Worm (Caenorhabditis elegans) whole organism, L4 larva: ENCODE data around the gene sshk-1.

Source experiments
- F49E8.2 ChIP-seq: sonication (generic microtip); optimal IDR thresholded peaks from 2 replicates; lab custom pipeline; 2016; ENCODE audit warnings: missing compliant biosample characterization, mild to moderate bottlenecking, missing genetic modification characterization, borderline replicate concordance
- egl-27 ChIP-seq: sonication (generic microtip); optimal IDR thresholded peaks from 3 replicates; lab custom pipeline; 2017; ENCODE audit warnings: missing biosample characterization, missing genetic modification reagents, missing genetic modification characterization
- lin-38 ChIP-seq: fragments of 200-800 bp; sonication (Bioruptor generic); IDR thresholded peaks from 2 replicates; pipeline ENCODE4 v1.3.6; 2022; ENCODE audit warnings: missing genetic modification reagents, missing genetic modification characterization, missing compliant biosample characterization
- nhr-25 ChIP-seq: sonication (generic microtip); optimal IDR thresholded peaks from 2 replicates; lab custom pipeline; 2017; ENCODE audit warnings: missing genetic modification characterization, mild to moderate bottlenecking, missing compliant biosample characterization, antibody characterized with exemption, moderate library complexity, borderline replicate concordance; ENCODE audit not compliant: insufficient read depth
- nhr-6 ChIP-seq: fragments of 150-350 bp; optimal IDR thresholded peaks from 2 replicates; lab custom pipeline; 2014; ENCODE audit warnings: missing biosample characterization, missing genetic modification characterization
- nhr-76 ChIP-seq: fragments of 150-350 bp; optimal IDR thresholded peaks from 2 replicates; lab custom pipeline; 2014; ENCODE audit warnings: missing biosample characterization, missing genetic modification characterization
- nhr-77 ChIP-seq: fragments of 150-350 bp; optimal IDR thresholded peaks from 2 replicates; lab custom pipeline; 2014; ENCODE audit warnings: missing biosample characterization, missing genetic modification characterization
- pha-4 ChIP-seq, 2 experiments: fragments of 150-350 bp in 1 of 2; fragments of 200-800 bp in 1 of 2; sonication (Bioruptor generic) in 1 of 2; IDR thresholded peaks in 1 of 2; optimal IDR thresholded peaks in 1 of 2; 2 replicates each; pipeline versions ENCODE4 v1.3.6 to Lab custom; 2014 to 2022; ENCODE audit warnings: missing genetic modification characterization in 2 of 2, missing genetic modification reagents in 2 of 2, missing biosample characterization in 1 of 2, missing compliant biosample characterization in 1 of 2
- snpc-4 ChIP-seq: fragments of 150-350 bp; optimal IDR thresholded peaks from 2 replicates; lab custom pipeline; 2014; ENCODE audit warnings: missing biosample characterization, missing genetic modification characterization
- spr-3 ChIP-seq: fragments of 200-800 bp; sonication (Bioruptor generic); optimal IDR thresholded peaks from 2 replicates; lab custom pipeline; 2018; ENCODE audit warnings: mild to moderate bottlenecking, missing genetic modification characterization, missing compliant biosample characterization
- unc-39 ChIP-seq: sonication (generic microtip); optimal IDR thresholded peaks from 2 replicates; lab custom pipeline; 2017; ENCODE audit warnings: missing biosample characterization, missing genetic modification characterization
- zag-1 ChIP-seq: fragments of 150-350 bp; optimal IDR thresholded peaks from 2 replicates; lab custom pipeline; 2014; ENCODE audit warnings: missing biosample characterization, missing genetic modification characterization
- ztf-11 ChIP-seq: fragments of 150-350 bp; optimal IDR thresholded peaks from 2 replicates; lab custom pipeline; 2014; ENCODE audit warnings: missing biosample characterization, missing genetic modification characterization

ce11 chrV:20847743-20848229, 31.8 kb downstream of the sshk-1 start:
- TF ChIP-seq nhr-25 (tag; lab: Kevin White, UChicago) (no peak), nhr-76 (tag; lab: Kevin White, UChicago) (no peak), ztf-11 (tag; lab: Kevin White, UChicago) (no peak), snpc-4 (tag; lab: Kevin White, UChicago) (no peak), nhr-6 (no peak), spr-3 (GFP tag; lab: Kevin White, UChicago) (peak; percentile 53), pha-4 (GFP tag; IDR thresholded peaks at IDR 0.05; lab: Robert Waterston, UW) (peak; percentile 42; the same call in 1 of the 2 replicates), pha-4 (tag; optimal IDR thresholded peaks at IDR 0.05; lab: Kevin White, UChicago) (no peak), lin-38 (peak; percentile 56), egl-27 (tag; lab: Kevin White, UChicago) (no peak), unc-39 (tag; lab: Kevin White, UChicago) (no peak), F49E8.2 (tag; lab: Kevin White, UChicago) (peak; percentile 91), nhr-77 (tag; lab: Kevin White, UChicago) (no peak), zag-1 (no peak)
